Fruit fly (Drosophila melanogaster): ENCODE data around the gene Hsp110.

DNA sequence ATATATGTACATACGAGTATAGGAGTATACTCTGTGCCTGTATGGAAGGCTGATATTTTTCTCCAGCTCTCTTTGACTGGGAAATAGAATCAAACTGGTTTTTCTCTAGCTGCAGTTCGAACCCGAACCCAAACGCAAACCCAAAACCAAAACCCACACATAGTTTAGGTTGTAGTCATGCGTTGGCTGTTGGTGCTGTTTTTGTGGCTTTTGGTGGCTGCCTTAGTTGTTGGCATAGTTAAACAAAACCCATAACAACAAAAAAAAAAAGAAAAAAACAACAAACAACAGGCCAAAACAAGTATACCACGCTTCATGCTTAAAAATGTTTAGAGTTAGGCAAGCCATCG is 27.2 kb downstream of the Hsp110 start:
- TF ChIP-seq Clk (GFP tag; optimal IDR thresholded peaks at IDR 0.05), result no peak
- TF ChIP-seq kay (GFP tag; ENCODE audit: borderline replicate concordance), result no peak
- no peak for TF ChIP-seq CG14711 (tag; optimal IDR thresholded peaks at IDR 0.05)
- TF ChIP-seq CG5204 (GFP tag; optimal IDR thresholded peaks at IDR 0.05), result no peak

All from whole organism, adult.